Worm (Caenorhabditis elegans) whole organism, L4 larva: Measurements from ENCODE around the gene W04H10.1.

ENCODE experiments used
- F10B5.3 ChIP-seq: sonication (generic microtip); optimal IDR thresholded peaks from 2 replicates; lab custom pipeline; 2016; ENCODE audit warnings: mild to moderate bottlenecking, missing genetic modification characterization, missing compliant biosample characterization
- F37D6.2 ChIP-seq: sonication (generic microtip); optimal IDR thresholded peaks from 2 replicates; lab custom pipeline; 2016; ENCODE audit warnings: mild to moderate bottlenecking, missing genetic modification characterization, missing compliant biosample characterization
- F44E2.7 ChIP-seq: fragments of 200-800 bp; sonication (Bioruptor generic); IDR thresholded peaks from 2 replicates; pipeline ENCODE4 v2.1.2; 2022; ENCODE audit warnings: missing genetic modification characterization, missing compliant biosample characterization
- Y5F2A.4 ChIP-seq: fragments of 200-800 bp; sonication (Bioruptor generic); optimal IDR thresholded peaks from 2 replicates; lab custom pipeline; 2018; ENCODE audit warnings: mild to moderate bottlenecking, missing genetic modification characterization, missing compliant biosample characterization
- aha-1 ChIP-seq: fragments of 150-350 bp; peaks from one replicate; lab custom pipeline; 2014; ENCODE audit warnings: missing biosample characterization, missing genetic modification characterization
- ama-1 ChIP-seq: fragments of 150-350 bp; optimal IDR thresholded peaks from 2 replicates; lab custom pipeline; 2014; ENCODE audit warnings: inconsistent platforms, mixed read lengths
- ces-1 ChIP-seq: fragments of 150-350 bp; sonication (generic microtip); optimal IDR thresholded peaks from 4 replicates; lab custom pipeline; 2014; ENCODE audit warnings: missing biosample characterization, missing genetic modification reagents, missing genetic modification characterization
- ctbp-1 ChIP-seq: fragments of 200-800 bp; sonication (Bioruptor generic); IDR thresholded peaks from 2 replicates; pipeline ENCODE4 v1.3.6; 2022; ENCODE audit warnings: missing genetic modification reagents, missing genetic modification characterization, missing compliant biosample characterization
- daf-16 ChIP-seq, 3 experiments: sonication (generic microtip); optimal IDR thresholded peaks; 2 replicates each; lab custom pipeline; 2016 to 2017; ENCODE audit warnings: missing genetic modification characterization in 3 of 3, missing genetic modification reagents in 3 of 3, mild to moderate bottlenecking in 2 of 3, missing compliant biosample characterization in 2 of 3, missing biosample characterization in 1 of 3, moderate library complexity in 1 of 3
- dmd-6 ChIP-seq: fragments of 200-800 bp; sonication (Bioruptor generic); IDR thresholded peaks from 2 replicates; pipeline ENCODE4 v1.3.6; 2022; ENCODE audit warnings: missing genetic modification reagents, missing genetic modification characterization, missing compliant biosample characterization
- dve-1 ChIP-seq: sonication (generic microtip); optimal IDR thresholded peaks from 2 replicates; lab custom pipeline; 2017; ENCODE audit warnings: antibody characterized with exemption, mild to moderate bottlenecking, missing genetic modification characterization, missing compliant biosample characterization; ENCODE audit not compliant: insufficient read depth
- gei-8 ChIP-seq: fragments of 200-800 bp; sonication (Bioruptor generic); optimal IDR thresholded peaks from 2 replicates; lab custom pipeline; 2018; ENCODE audit warnings: mild to moderate bottlenecking, missing genetic modification characterization, missing compliant biosample characterization
- hif-1 ChIP-seq, 2 experiments: sonication (generic microtip); optimal IDR thresholded peaks; 2 replicates each; lab custom pipeline; 2016 to 2017; ENCODE audit warnings: missing compliant biosample characterization in 2 of 2, missing genetic modification characterization in 2 of 2, missing genetic modification reagents in 2 of 2, missing genotype in 2 of 2, mild to moderate bottlenecking in 1 of 2
- hlh-11 ChIP-seq: fragments of 200-800 bp; sonication (Bioruptor generic); optimal IDR thresholded peaks from 2 replicates; lab custom pipeline; 2018; ENCODE audit warnings: mild to moderate bottlenecking, missing genetic modification characterization, missing compliant biosample characterization
- hlh-30 ChIP-seq: sonication (generic microtip); optimal IDR thresholded peaks from 2 replicates; lab custom pipeline; 2017; ENCODE audit warnings: antibody characterized with exemption, mild to moderate bottlenecking, missing genetic modification characterization, missing compliant biosample characterization; ENCODE audit not compliant: insufficient read depth
- hmg-1.1 ChIP-seq: fragments of 200-800 bp; sonication (Bioruptor generic); IDR thresholded peaks from 2 replicates; pipeline ENCODE4 v1.3.6; 2022; ENCODE audit warnings: missing genetic modification reagents, missing genetic modification characterization, missing compliant biosample characterization
- jun-1 ChIP-seq: fragments of 150-350 bp; optimal IDR thresholded peaks from 2 replicates; lab custom pipeline; 2014; ENCODE audit warnings: missing biosample characterization, missing genetic modification reagents, missing genetic modification characterization
- lim-7 ChIP-seq: fragments of 200-800 bp; sonication (Bioruptor generic); IDR thresholded peaks from 2 replicates; pipeline ENCODE4 v1.3.6; 2022; ENCODE audit warnings: missing genetic modification characterization, missing compliant biosample characterization
- madf-5 ChIP-seq, 2 experiments: fragments of 200-800 bp; sonication (Bioruptor generic); IDR thresholded peaks; 2 replicates each; pipeline ENCODE4 v1.3.6; 2022; ENCODE audit warnings: missing compliant biosample characterization in 2 of 2, missing genetic modification characterization in 2 of 2
- madf-9 ChIP-seq: fragments of 200-800 bp; sonication (Bioruptor generic); conservative IDR thresholded peaks from 2 replicates; pipeline ENCODE4 v1.3.6; 2022; ENCODE audit warnings: missing genetic modification reagents, missing genetic modification characterization, missing compliant biosample characterization
- mep-1 ChIP-seq: fragments of 150-350 bp; sonication (generic microtip); optimal IDR thresholded peaks from 3 replicates; lab custom pipeline; 2014; ENCODE audit warnings: missing biosample characterization, missing genetic modification characterization
- mes-2 ChIP-seq: sonication (generic microtip); optimal IDR thresholded peaks from 2 replicates; lab custom pipeline; 2016; ENCODE audit warnings: missing genotype, mild to moderate bottlenecking, missing genetic modification characterization, missing compliant biosample characterization; ENCODE audit not compliant: poor library complexity, severe bottlenecking
- nhr-25 ChIP-seq: sonication (generic microtip); optimal IDR thresholded peaks from 2 replicates; lab custom pipeline; 2017; ENCODE audit warnings: missing genetic modification characterization, mild to moderate bottlenecking, missing compliant biosample characterization, antibody characterized with exemption, moderate library complexity, borderline replicate concordance; ENCODE audit not compliant: insufficient read depth
- nhr-28 ChIP-seq: fragments of 150-350 bp; optimal IDR thresholded peaks from 2 replicates; lab custom pipeline; 2014; ENCODE audit warnings: missing biosample characterization, missing genetic modification characterization
- nhr-42 ChIP-seq: fragments of 200-800 bp; sonication (Bioruptor generic); IDR thresholded peaks from 2 replicates; pipeline ENCODE4 v1.3.6; 2022; ENCODE audit warnings: missing genetic modification characterization, missing compliant biosample characterization
- nhr-48 ChIP-seq: sonication (generic microtip); optimal IDR thresholded peaks from 2 replicates; lab custom pipeline; 2016; ENCODE audit warnings: mild to moderate bottlenecking, missing genetic modification characterization, missing compliant biosample characterization
- nhr-77 ChIP-seq: fragments of 150-350 bp; optimal IDR thresholded peaks from 2 replicates; lab custom pipeline; 2014; ENCODE audit warnings: missing biosample characterization, missing genetic modification characterization
- pha-4 ChIP-seq, 2 experiments: fragments of 150-350 bp in 1 of 2; fragments of 200-800 bp in 1 of 2; sonication (Bioruptor generic) in 1 of 2; IDR thresholded peaks in 1 of 2; optimal IDR thresholded peaks in 1 of 2; 2 replicates each; pipeline versions ENCODE4 v1.3.6 to Lab custom; 2014 to 2022; ENCODE audit warnings: missing genetic modification characterization in 2 of 2, missing genetic modification reagents in 2 of 2, missing biosample characterization in 1 of 2, missing compliant biosample characterization in 1 of 2
- pqm-1 ChIP-seq: sonication (generic microtip); optimal IDR thresholded peaks from 2 replicates; lab custom pipeline; 2017; ENCODE audit warnings: missing biosample characterization, missing genetic modification characterization
- sdz-12 ChIP-seq: fragments of 200-800 bp; sonication (Bioruptor generic); optimal IDR thresholded peaks from 2 replicates; lab custom pipeline; 2018; ENCODE audit warnings: mild to moderate bottlenecking, missing genetic modification characterization, missing compliant biosample characterization
- snpc-1.2 ChIP-seq: fragments of 200-800 bp; sonication (Bioruptor generic); IDR thresholded peaks from 2 replicates; pipeline ENCODE4 v1.3.6; 2022; ENCODE audit warnings: missing genetic modification reagents, missing genetic modification characterization, missing compliant biosample characterization
- snpc-4 ChIP-seq: fragments of 150-350 bp; optimal IDR thresholded peaks from 2 replicates; lab custom pipeline; 2014; ENCODE audit warnings: missing biosample characterization, missing genetic modification characterization
- unc-62 ChIP-seq, 3 experiments: fragments of 150-350 bp in 1 of 3; sonication (generic microtip); optimal IDR thresholded peaks in 2 of 3; peaks in 1 of 3; 1 replicate in 1 of 3; 2 replicates in 2 of 3; lab custom pipeline; 2014 to 2017; ENCODE audit warnings: missing biosample characterization in 3 of 3, missing genetic modification characterization in 3 of 3, missing genetic modification reagents in 3 of 3, missing genotype in 1 of 3
- vab-7 ChIP-seq: fragments of 200-800 bp; sonication (Bioruptor generic); IDR thresholded peaks from 2 replicates; pipeline ENCODE4 v1.3.6; 2022; ENCODE audit warnings: missing genetic modification reagents, missing genetic modification characterization, missing compliant biosample characterization
- zip-2 ChIP-seq: fragments of 150-350 bp; optimal IDR thresholded peaks from 2 replicates; lab custom pipeline; 2014; ENCODE audit warnings: missing biosample characterization, missing genetic modification characterization

The W04H10.1 gene

ce11 chrII:621141-621540 lies 12.3 kb downstream of the W04H10.1 start (continued):
- TF ChIP-seq nhr-77 (tag; lab: Kevin White, UChicago) (no peak), madf-5 (GFP tag; IDR thresholded peaks at IDR 0.05; lab: Robert Waterston, UW) (no peak), nhr-48 (tag; lab: Kevin White, UChicago) (no peak), snpc-1.2 (GFP tag; lab: Robert Waterston, UW) (no peak), nhr-42 (GFP tag; lab: Robert Waterston, UW) (no peak), zip-2 (no peak), pha-4 (GFP tag; IDR thresholded peaks at IDR 0.05; lab: Robert Waterston, UW) (no peak), pha-4 (tag; optimal IDR thresholded peaks at IDR 0.05; lab: Kevin White, UChicago) (no peak), vab-7 (no peak), hlh-11 (tag; lab: Kevin White, UChicago) (peak; percentile 51), dmd-6 (peak; percentile 58), jun-1 (tag; lab: Kevin White, UChicago) (no peak), snpc-4 (tag; lab: Kevin White, UChicago) (no peak), pqm-1 (peak; percentile 43), hlh-30 (no peak), F10B5.3 (tag; lab: Kevin White, UChicago) (no peak), F44E2.7 (GFP tag; lab: Robert Waterston, UW) (no peak), hif-1 (tag; optimal IDR thresholded peaks at IDR 0.05; lab: Kevin White, UChicago) (no peak), madf-9 (no peak), nhr-25 (tag; lab: Kevin White, UChicago) (no peak), lim-7 (GFP tag; lab: Robert Waterston, UW) (no peak), F37D6.2 (tag; lab: Kevin White, UChicago) (no peak), ces-1 (no peak), gei-8 (GFP tag; lab: Kevin White, UChicago) (no peak), ctbp-1 (GFP tag; lab: Robert Waterston, UW) (no peak)

ce11 chrII:622478-622877 lies 13.6 kb downstream of the W04H10.1 start:
- TF ChIP-seq dve-1 (tag; lab: Kevin White, UChicago), result peak; percentile 24
- TF ChIP-seq unc-62 (GFP tag; optimal IDR thresholded peaks at IDR 0.05 in 1 of 2; lab: Kevin White, UChicago), result peak in 1 of 2 experiments; percentile 54
- no peak for TF ChIP-seq unc-62 (tag; optimal IDR thresholded peaks at IDR 0.05; lab: Kevin White, UChicago)
- TF ChIP-seq nhr-28 (tag; lab: Kevin White, UChicago), result peak; percentile 27
- peak; percentile 46 for TF ChIP-seq mes-2 (tag; lab: Kevin White, UChicago)
- TF ChIP-seq sdz-12 (GFP tag; lab: Kevin White, UChicago), result no peak
- peak; percentile 29 for TF ChIP-seq hlh-11 (tag; lab: Kevin White, UChicago)
- peak; percentile 1 for TF ChIP-seq mep-1 (tag; lab: Kevin White, UChicago)
- TF ChIP-seq hlh-30, result peak; percentile 12
- no peak for TF ChIP-seq ctbp-1 (GFP tag; lab: Robert Waterston, UW)
- peak; percentile 65 for TF ChIP-seq hmg-1.1
- TF ChIP-seq Y5F2A.4, result no peak
- TF ChIP-seq ama-1 (lab: Kevin White, UChicago), result no peak
- TF ChIP-seq madf-5 (GFP tag; IDR thresholded peaks at IDR 0.05; lab: Robert Waterston, UW), result no peak
- TF ChIP-seq dmd-6, result peak; percentile 47; the same call in 1 of the 2 replicates
- no peak for TF ChIP-seq daf-16 (GFP tag; optimal IDR thresholded peaks at IDR 0.05; lab: Kevin White, UChicago)
- peak; percentile 39 for TF ChIP-seq daf-16 (tag; optimal IDR thresholded peaks at IDR 0.05; lab: Kevin White, UChicago)

ce11 chrII:624443-624842 lies 15.6 kb downstream of the W04H10.1 start, which contains the start of gene T04B8.5:
Gene T04B8.5, minus strand, starts transcription at chrII:624543.
- TF ChIP-seq snpc-4 (tag; lab: Kevin White, UChicago) (no peak), aha-1 (peak; percentile 55)
- TF ChIP-seq, all 104 proteins: peak for 1
